Fruit fly (Drosophila melanogaster) whole organism, embryonic: Measurements from ENCODE around the gene Glys.

Experiments used
- B-H1 ChIP-seq: fragments of 200-800 bp; sonication (Bioruptor generic); IDR thresholded peaks from 3 replicates; pipeline ENCODE4 v1.3.6; 2022; ENCODE audit warnings: missing biosample characterization, missing genetic modification characterization
- Bdp1 ChIP-seq: fragments of 200-800 bp; sonication (Bioruptor generic); optimal IDR thresholded peaks from 3 replicates; lab custom pipeline; 2016; ENCODE audit warnings: missing biosample characterization, missing genetic modification characterization
- BtbVII ChIP-seq: fragments of 200-800 bp; sonication (Bioruptor generic); optimal IDR thresholded peaks from 3 replicates; lab custom pipeline; 2017; ENCODE audit warnings: missing biosample characterization, mild to moderate bottlenecking, missing genetic modification characterization
- CG10366 ChIP-seq: fragments of 200-800 bp; sonication (Bioruptor generic); IDR thresholded peaks from 2 replicates; pipeline ENCODE4 v1.3.6; 2022; ENCODE audit warnings: missing biosample characterization, missing genetic modification characterization
- CG11085 ChIP-seq: fragments of 200-800 bp; sonication (Bioruptor generic); IDR thresholded peaks from 2 replicates; pipeline ENCODE4 v1.3.6; 2022; ENCODE audit warnings: missing biosample characterization, missing genetic modification characterization
- CG12659 ChIP-seq: fragments of 200-800 bp; sonication (Bioruptor generic); optimal IDR thresholded peaks from 3 replicates; lab custom pipeline; 2017; ENCODE audit warnings: mild to moderate bottlenecking, missing biosample characterization, missing genetic modification reagents, missing genetic modification characterization
- CG1529 ChIP-seq: fragments of 200-800 bp; sonication (Bioruptor generic); optimal IDR thresholded peaks from 3 replicates; lab custom pipeline; 2018; ENCODE audit warnings: missing biosample characterization, missing genetic modification characterization
- CG15696 ChIP-seq: fragments of 200-800 bp; sonication (Bioruptor generic); optimal IDR thresholded peaks from 2 replicates; lab custom pipeline; 2019; ENCODE audit warnings: missing biosample characterization, mild to moderate bottlenecking, missing genetic modification characterization, moderate library complexity
- CG16815 ChIP-seq: fragments of 200-800 bp; sonication (Bioruptor generic); optimal IDR thresholded peaks from 3 replicates; lab custom pipeline; 2017; ENCODE audit warnings: missing biosample characterization, mild to moderate bottlenecking, missing genetic modification characterization
- CG17829 ChIP-seq: fragments of 200-800 bp; optimal IDR thresholded peaks from 2 replicates; lab custom pipeline; 2019; ENCODE audit warnings: missing biosample characterization, mild to moderate bottlenecking, missing genetic modification characterization, moderate library complexity
- CG18599 ChIP-seq: fragments of 200-800 bp; sonication (Bioruptor generic); optimal IDR thresholded peaks from 3 replicates; lab custom pipeline; 2017; ENCODE audit warnings: missing biosample characterization, missing genetic modification characterization, mild to moderate bottlenecking, moderate library complexity, missing genetic modification reagents
- CG2202 ChIP-seq: fragments of 200-800 bp; sonication (Bioruptor generic); optimal IDR thresholded peaks from 2 replicates; lab custom pipeline; 2018; ENCODE audit warnings: missing biosample characterization, mild to moderate bottlenecking, missing genetic modification characterization
- CG32532 ChIP-seq: fragments of 200-800 bp; sonication (Bioruptor generic); IDR thresholded peaks from 2 replicates; pipeline ENCODE4 v1.3.6; 2022; ENCODE audit warnings: missing biosample characterization, missing genetic modification characterization
- CG3407 ChIP-seq: fragments of 200-800 bp; sonication (Bioruptor generic); optimal IDR thresholded peaks from 2 replicates; lab custom pipeline; 2018; ENCODE audit warnings: missing biosample characterization, mild to moderate bottlenecking, missing genetic modification characterization
- CG8089 ChIP-seq: fragments of 200-800 bp; sonication (Bioruptor generic); optimal IDR thresholded peaks from 3 replicates; lab custom pipeline; 2016; ENCODE audit warnings: missing biosample characterization, missing genetic modification characterization
- CG8388 ChIP-seq: fragments of 200-800 bp; sonication (Bioruptor generic); optimal IDR thresholded peaks from 2 replicates; lab custom pipeline; 2019; ENCODE audit warnings: missing biosample characterization, mild to moderate bottlenecking, missing genetic modification characterization, moderate library complexity
- Ets65A ChIP-seq: fragments of 200-800 bp; sonication (Bioruptor generic); peaks from one replicate; lab custom pipeline; 2016; ENCODE audit warnings: missing biosample characterization, missing genetic modification characterization
- Fer2 ChIP-seq: fragments of 200-800 bp; sonication (Bioruptor generic); optimal IDR thresholded peaks from 2 replicates; lab custom pipeline; 2018; ENCODE audit warnings: missing biosample characterization, mild to moderate bottlenecking, missing genetic modification characterization, moderate library complexity
- Gug ChIP-seq: fragments of 200-800 bp; sonication (Bioruptor generic); IDR thresholded peaks from 4 replicates; pipeline ENCODE4 v1.3.6; 2022; ENCODE audit warnings: missing biosample characterization, missing genetic modification characterization
- H2.0 ChIP-seq: fragments of 200-800 bp; sonication (Bioruptor generic); IDR thresholded peaks from 2 replicates; pipeline ENCODE4 v1.3.6; 2022; ENCODE audit warnings: missing biosample characterization, missing genetic modification characterization
- Hr78 ChIP-seq, 2 experiments: fragments of 200-800 bp in 1 of 2; fragments of >200 bp in 1 of 2; sonication (Bioruptor generic) in 1 of 2; optimal IDR thresholded peaks; 2 replicates each; lab custom pipeline; 2017 to 2019; ENCODE audit warnings: missing biosample characterization in 2 of 2, missing genetic modification characterization in 2 of 2, mild to moderate bottlenecking in 1 of 2, moderate library complexity in 1 of 2
- Kr ChIP-seq: fragments of 200-800 bp; sonication (Bioruptor generic); optimal IDR thresholded peaks from 2 replicates; lab custom pipeline; 2017; ENCODE audit warnings: missing biosample characterization, mild to moderate bottlenecking, missing genetic modification characterization
- Nf-YA ChIP-seq: fragments of 200-800 bp; sonication (Bioruptor generic); IDR thresholded peaks from 2 replicates; pipeline ENCODE4 v1.3.6; 2022; ENCODE audit warnings: missing biosample characterization, missing genetic modification characterization
- Nf-YC ChIP-seq: fragments of 200-800 bp; optimal IDR thresholded peaks from 3 replicates; lab custom pipeline; 2019; ENCODE audit warnings: missing biosample characterization, mild to moderate bottlenecking, missing genetic modification characterization, moderate library complexity
- Oli ChIP-seq: fragments of 200-800 bp; sonication (Bioruptor generic); optimal IDR thresholded peaks from 2 replicates; lab custom pipeline; 2018; ENCODE audit warnings: missing biosample characterization, mild to moderate bottlenecking, missing genetic modification characterization, moderate library complexity
- Side ChIP-seq: fragments of 200-800 bp; sonication (Bioruptor generic); optimal IDR thresholded peaks from 2 replicates; lab custom pipeline; 2016; ENCODE audit warnings: missing biosample characterization, missing genetic modification characterization
- Sox102F ChIP-seq: fragments of 200-800 bp; sonication (Bioruptor generic); optimal IDR thresholded peaks from 2 replicates; lab custom pipeline; 2018; ENCODE audit warnings: missing biosample characterization, mild to moderate bottlenecking, missing genetic modification characterization, moderate library complexity
- Stat92E ChIP-seq, 3 experiments: fragments of >200 bp in 2 of 3; fragments of 200-800 bp in 1 of 3; sonication (Bioruptor generic) in 1 of 3; optimal IDR thresholded peaks; 2 replicates each; lab custom pipeline; 2017 to 2019; ENCODE audit warnings: missing biosample characterization in 3 of 3, missing genetic modification characterization in 3 of 3, mild to moderate bottlenecking in 1 of 3, moderate library complexity in 1 of 3
- YL-1 ChIP-seq: fragments of 200-800 bp; sonication (Bioruptor generic); optimal IDR thresholded peaks from 3 replicates; lab custom pipeline; 2017; ENCODE audit warnings: missing biosample characterization, mild to moderate bottlenecking, missing genetic modification characterization
- ase ChIP-seq: fragments of 200-800 bp; sonication (Bioruptor generic); IDR thresholded peaks from 3 replicates; pipeline ENCODE4 v1.3.6; 2022; ENCODE audit warnings: missing biosample characterization, missing genetic modification characterization
- ash1 ChIP-seq: fragments of 200-800 bp; sonication (Bioruptor generic); optimal IDR thresholded peaks from 2 replicates; lab custom pipeline; 2018; ENCODE audit warnings: missing biosample characterization, mild to moderate bottlenecking, missing genetic modification characterization
- bowl ChIP-seq: fragments of 200-800 bp; sonication (Bioruptor generic); IDR thresholded peaks from 2 replicates; pipeline ENCODE4 v1.3.6; 2022; ENCODE audit warnings: missing biosample characterization, missing genetic modification characterization
- corto ChIP-seq: fragments of 200-800 bp; sonication (Bioruptor generic); optimal IDR thresholded peaks from 2 replicates; lab custom pipeline; 2016; ENCODE audit warnings: missing biosample characterization, mild to moderate bottlenecking, missing genetic modification characterization, moderate library complexity
- croc ChIP-seq: fragments of 200-800 bp; sonication (Bioruptor generic); conservative IDR thresholded peaks from 3 replicates; pipeline ENCODE4 v1.3.6; 2022; ENCODE audit warnings: missing biosample characterization, missing genetic modification characterization
- dimm ChIP-seq: fragments of 200-800 bp; sonication (Bioruptor generic); IDR thresholded peaks from 2 replicates; pipeline ENCODE4 v1.3.6; 2022; ENCODE audit warnings: missing biosample characterization, missing genetic modification characterization
- eve ChIP-seq, 2 experiments: fragments of >200 bp; optimal IDR thresholded peaks; 2 replicates each; lab custom pipeline; 2017; ENCODE audit warnings: missing biosample characterization in 2 of 2, missing genetic modification characterization in 2 of 2
- fd96Cb ChIP-seq: fragments of 200-800 bp; sonication (Bioruptor generic); optimal IDR thresholded peaks from 2 replicates; lab custom pipeline; 2018; ENCODE audit warnings: missing biosample characterization, mild to moderate bottlenecking, missing genetic modification characterization, moderate library complexity
- fru ChIP-seq: fragments of >200 bp; optimal IDR thresholded peaks from 2 replicates; lab custom pipeline; 2017
- grau ChIP-seq: fragments of 200-800 bp; optimal IDR thresholded peaks from 3 replicates; lab custom pipeline; 2019; ENCODE audit warnings: missing biosample characterization, mild to moderate bottlenecking, missing genetic modification characterization, moderate library complexity
- hb ChIP-seq: fragments of 200-800 bp; sonication (Bioruptor generic); IDR thresholded peaks from 3 replicates; pipeline ENCODE4 v1.3.6; 2022; ENCODE audit warnings: missing biosample characterization, missing genetic modification characterization; ENCODE audit not compliant: partially characterized antibody
- kah ChIP-seq: fragments of 200-800 bp; sonication (Bioruptor generic); optimal IDR thresholded peaks from 2 replicates; lab custom pipeline; 2018; ENCODE audit warnings: missing biosample characterization, mild to moderate bottlenecking, missing genetic modification characterization
- lmd ChIP-seq: fragments of 200-800 bp; sonication (Bioruptor generic); IDR thresholded peaks from 2 replicates; pipeline ENCODE4 v1.3.6; 2022; ENCODE audit warnings: missing biosample characterization, missing genetic modification characterization
- pita ChIP-seq: fragments of 200-800 bp; sonication (Bioruptor generic); optimal IDR thresholded peaks from 2 replicates; lab custom pipeline; 2017; ENCODE audit warnings: missing biosample characterization, mild to moderate bottlenecking, missing genetic modification characterization
- salm ChIP-seq: fragments of 200-800 bp; sonication (Bioruptor generic); optimal IDR thresholded peaks from 2 replicates; lab custom pipeline; 2018; ENCODE audit warnings: missing biosample characterization, mild to moderate bottlenecking, missing genetic modification characterization
- scrt ChIP-seq: fragments of 200-800 bp; sonication (Bioruptor generic); optimal IDR thresholded peaks from 2 replicates; lab custom pipeline; 2018; ENCODE audit warnings: missing biosample characterization, mild to moderate bottlenecking, missing genetic modification characterization, moderate library complexity
- sd ChIP-seq: fragments of 200-800 bp; sonication (Bioruptor generic); optimal IDR thresholded peaks from 3 replicates; lab custom pipeline; 2018; ENCODE audit warnings: missing biosample characterization, mild to moderate bottlenecking, missing genetic modification characterization, moderate library complexity
- so ChIP-seq: fragments of 200-800 bp; sonication (Bioruptor generic); IDR thresholded peaks from 3 replicates; pipeline ENCODE4 v1.3.6; 2022; ENCODE audit warnings: missing biosample characterization, missing genetic modification characterization

Glys gene

DNA sequence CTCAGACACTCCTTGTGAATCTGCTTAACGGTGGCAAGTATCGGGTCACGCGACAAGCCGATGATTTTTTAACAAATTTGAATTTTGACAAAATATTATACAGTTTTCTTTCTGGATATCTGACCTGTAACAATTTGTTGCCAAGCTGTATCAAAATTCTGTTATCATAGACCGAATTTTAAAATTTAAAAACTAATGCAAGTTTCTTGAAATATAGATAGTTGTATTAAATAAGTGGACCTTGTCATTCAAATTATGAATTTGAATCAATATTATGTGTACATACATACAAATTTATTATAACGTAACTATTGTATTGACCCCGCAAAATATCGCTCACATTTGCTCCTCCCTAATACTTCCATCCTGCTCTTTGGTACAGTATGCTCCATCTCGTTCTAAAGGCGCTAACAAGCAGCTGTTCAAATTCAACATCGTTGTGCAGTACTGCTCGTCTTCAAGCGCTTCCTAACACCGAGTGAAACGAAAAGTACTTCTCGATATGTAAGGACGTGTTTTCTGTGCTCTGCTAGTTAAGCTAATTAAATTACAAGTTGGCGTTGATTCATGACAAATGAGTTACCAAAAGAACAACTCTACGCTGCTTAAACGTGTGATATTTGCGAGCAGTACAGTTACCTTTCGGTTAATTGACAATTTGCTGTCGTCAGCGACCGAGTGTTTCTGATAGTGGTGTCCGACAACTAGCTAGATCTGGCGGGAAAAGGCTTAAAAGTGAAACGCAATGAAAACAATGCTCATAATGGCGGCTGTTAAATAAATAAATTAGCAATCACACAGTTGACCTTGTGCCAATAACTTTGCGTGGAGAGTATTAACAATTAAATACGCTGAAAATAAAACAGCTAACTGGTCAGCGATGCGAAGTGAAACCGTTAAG is 49.1 kb upstream of the Glys start, which contains the start of the genes Kpc1 and CG42542 (continued):
- peak; percentile 49 for TF ChIP-seq CG8388 (GFP tag; lab: Kevin White, UChicago)
- peak; percentile 30 for TF ChIP-seq fd96Cb (tag; lab: Kevin White, UChicago)
- no peak for TF ChIP-seq eve (GFP tag; optimal IDR thresholded peaks at IDR 0.05; lab: Kevin White, UChicago)
- TF ChIP-seq Kr (GFP tag; lab: Kevin White, UChicago), result peak; percentile 11
- TF ChIP-seq Bdp1 (GFP tag; lab: Kevin White, UChicago), result peak; percentile 36
- no peak for TF ChIP-seq Nf-YA (GFP tag; lab: Robert Waterston, UW)
- no peak for TF ChIP-seq Nf-YC (tag; lab: Kevin White, UChicago)
- peak; percentile 35 for TF ChIP-seq corto (GFP tag; lab: Kevin White, UChicago)
- TF ChIP-seq H2.0 (GFP tag; lab: Robert Waterston, UW), result peak; percentile 35; the same call in 1 of the 2 replicates
- TF ChIP-seq B-H1, result no peak; the same call in 2 of the 3 replicates
- peak; percentile 74 for TF ChIP-seq CG32532 (GFP tag; lab: Robert Waterston, UW)
- peak; percentile 61 for TF ChIP-seq CG10366 (GFP tag; lab: Robert Waterston, UW)
- TF ChIP-seq croc (GFP tag; lab: Robert Waterston, UW), result peak; percentile 33; the same call in 2 of the 3 replicates

DNA sequence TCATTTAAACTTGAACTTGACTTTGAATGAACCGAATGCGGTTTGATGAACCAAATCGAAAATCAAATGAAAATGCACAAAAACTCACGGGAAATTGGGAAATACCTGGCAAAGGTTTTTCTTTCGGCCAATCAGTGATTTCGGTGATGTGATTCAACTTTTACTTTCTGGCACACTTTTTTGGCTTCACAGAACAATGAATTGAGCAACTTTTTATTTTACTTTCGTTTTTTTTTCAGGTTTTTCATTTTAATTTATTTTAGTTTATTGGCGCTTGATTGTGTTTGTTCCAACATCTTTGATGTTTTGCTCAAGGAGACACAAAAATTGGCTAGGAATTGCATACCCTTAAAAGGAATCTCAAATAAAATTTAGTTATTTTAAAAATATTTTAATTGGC is 34.1 kb upstream of the Glys start, which contains the start of gene Mf:
TSS of gene Mf (minus strand) at position 44 of the 400 bp plus-strand sequence.
- TF ChIP-seq CG2202 (tag; lab: Kevin White, UChicago) (no peak), hb (GFP tag; lab: Robert Waterston, UW) (no peak), salm (no peak), CG17829 (tag; lab: Kevin White, UChicago) (no peak), kah (GFP tag; lab: Kevin White, UChicago) (no peak), fru (lab: Kevin White, UChicago) (no peak), Gug (GFP tag; lab: Robert Waterston, UW) (no peak), Sox102F (no peak), CG12659 (no peak), Side (GFP tag; lab: Kevin White, UChicago) (no peak), CG15696 (no peak), Nf-YC (tag; lab: Kevin White, UChicago) (no peak), scrt (GFP tag; lab: Kevin White, UChicago) (no peak), Fer2 (no peak)

DNA sequence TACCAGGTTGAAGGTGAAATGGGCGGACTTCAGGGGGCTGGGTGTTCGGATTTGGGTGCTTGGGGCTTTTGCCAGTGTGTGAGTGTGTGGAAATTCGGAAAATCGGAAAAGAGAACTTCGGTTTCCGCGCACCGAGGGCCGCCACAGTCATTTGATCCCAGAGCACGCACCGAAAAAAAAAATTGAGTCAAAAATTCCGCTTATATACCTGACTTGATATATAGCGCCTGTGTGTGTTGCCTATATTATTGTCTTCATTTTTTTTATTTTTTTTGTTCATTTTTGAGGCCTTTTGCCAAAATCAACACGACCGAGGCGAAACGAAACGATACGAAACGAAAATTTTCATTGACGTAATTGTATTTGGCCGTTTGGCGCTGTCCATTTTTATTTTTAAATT is 29.9 kb upstream of the Glys start:
- TF ChIP-seq Ets65A (GFP tag; lab: Kevin White, UChicago) (peak; percentile 16), CG1529 (no peak), Stat92E (GFP tag; optimal IDR thresholded peaks at IDR 0.05; lab: Kevin White, UChicago) (no peak), CG18599 (GFP tag; lab: Kevin White, UChicago) (no peak), pita (no peak), grau (tag; lab: Kevin White, UChicago) (no peak), sd (peak; percentile 9), CG16815 (GFP tag; lab: Kevin White, UChicago) (no peak), Oli (tag; lab: Kevin White, UChicago) (no peak), CG8089 (GFP tag; lab: Kevin White, UChicago) (no peak), ase (GFP tag; lab: Robert Waterston, UW) (no peak), bowl (GFP tag; lab: Robert Waterston, UW) (no peak), CG3407 (no peak), ash1 (GFP tag; lab: Kevin White, UChicago) (no peak), BtbVII (no peak), Hr78 (GFP tag; optimal IDR thresholded peaks at IDR 0.05; lab: Kevin White, UChicago) (no peak), CG11085 (GFP tag; lab: Robert Waterston, UW) (no peak), so (GFP tag; lab: Robert Waterston, UW) (peak; percentile 76; the same call in 2 of the 3 replicates), lmd (GFP tag; lab: Robert Waterston, UW) (no peak), YL-1 (GFP tag; lab: Kevin White, UChicago) (no peak), dimm (GFP tag; lab: Robert Waterston, UW) (no peak)
